Worm (Caenorhabditis elegans) whole organism, L1 larva: ENCODE measurements around the gene rnp-2.

Source experiments
- F16B12.6 ChIP-seq: fragments of 150-350 bp; optimal IDR thresholded peaks from 2 replicates; lab custom pipeline; 2014; ENCODE audit warnings: missing biosample characterization, missing genetic modification characterization
- Y116A8C.19 ChIP-seq: sonication (generic microtip); optimal IDR thresholded peaks from 2 replicates; lab custom pipeline; 2016; ENCODE audit warnings: missing compliant biosample characterization, missing genetic modification characterization, borderline replicate concordance
- aly-2 ChIP-seq: fragments of 150-350 bp; optimal IDR thresholded peaks from 2 replicates; lab custom pipeline; 2014; ENCODE audit warnings: missing biosample characterization, missing genetic modification characterization
- ama-1 ChIP-seq: fragments of 150-350 bp; optimal IDR thresholded peaks from 2 replicates; lab custom pipeline; 2014
- ceh-8 ChIP-seq: fragments of 200-800 bp; sonication (Bioruptor generic); optimal IDR thresholded peaks from 2 replicates; lab custom pipeline; 2018; ENCODE audit warnings: mild to moderate bottlenecking, missing genetic modification characterization, moderate library complexity, missing compliant biosample characterization
- ces-1 ChIP-seq: fragments of 150-350 bp; optimal IDR thresholded peaks from 2 replicates; lab custom pipeline; 2014; ENCODE audit warnings: missing biosample characterization, missing genetic modification reagents, missing genetic modification characterization
- efl-1 ChIP-seq, 4 experiments: fragments of 150-350 bp; optimal IDR thresholded peaks in 3 of 4; peaks in 1 of 4; 1 replicate in 1 of 4; 2 replicates in 3 of 4; lab custom pipeline; 2014; ENCODE audit warnings: missing biosample characterization in 2 of 4, missing genetic modification characterization in 2 of 4, missing genetic modification reagents in 2 of 4
- egl-27 ChIP-seq, 2 experiments: fragments of 150-350 bp in 1 of 2; sonication (generic microtip); optimal IDR thresholded peaks; 3 replicates each; lab custom pipeline; 2017 to 2018; ENCODE audit warnings: missing biosample characterization in 2 of 2, missing genetic modification characterization in 2 of 2, missing genetic modification reagents in 2 of 2
- elt-3 ChIP-seq, 6 experiments: fragments of 150-350 bp in 1 of 6; sonication (generic microtip); optimal IDR thresholded peaks; 2 replicates each; lab custom pipeline; 2017 to 2018; ENCODE audit warnings: missing biosample characterization in 6 of 6, missing genetic modification characterization in 6 of 6, inconsistent platforms in 1 of 6
- hlh-4 ChIP-seq: sonication (generic microtip); optimal IDR thresholded peaks from 2 replicates; lab custom pipeline; 2016; ENCODE audit warnings: mild to moderate bottlenecking, missing genetic modification characterization, missing compliant biosample characterization
- isw-1 ChIP-seq: fragments of 200-800 bp; sonication (Bioruptor generic); IDR thresholded peaks from 2 replicates; pipeline ENCODE4 v1.3.6; 2022; ENCODE audit warnings: missing genetic modification characterization, missing compliant biosample characterization
- mdl-1 ChIP-seq, 2 experiments: fragments of 150-350 bp; optimal IDR thresholded peaks; 2 replicates each; lab custom pipeline; 2014 to 2017; ENCODE audit warnings: missing biosample characterization in 2 of 2, missing genetic modification characterization in 2 of 2, inconsistent platforms in 1 of 2
- nhr-19 ChIP-seq: fragments of 200-800 bp; sonication (Bioruptor generic); conservative IDR thresholded peaks from 2 replicates; pipeline ENCODE4 v1.3.6; 2022; ENCODE audit warnings: missing genetic modification characterization, missing compliant biosample characterization
- nhr-47 ChIP-seq: sonication (generic microtip); optimal IDR thresholded peaks from 2 replicates; lab custom pipeline; 2016; ENCODE audit warnings: mild to moderate bottlenecking, missing genetic modification characterization, moderate library complexity, missing compliant biosample characterization
- nhr-90 ChIP-seq: sonication (generic microtip); optimal IDR thresholded peaks from 2 replicates; lab custom pipeline; 2016; ENCODE audit warnings: mild to moderate bottlenecking, missing genetic modification characterization, missing compliant biosample characterization; ENCODE audit not compliant: poor library complexity
- pag-3 ChIP-seq: sonication (generic microtip); optimal IDR thresholded peaks from 2 replicates; lab custom pipeline; 2017; ENCODE audit warnings: missing genetic modification characterization, mild to moderate bottlenecking, missing compliant biosample characterization, antibody characterized with exemption, borderline replicate concordance; ENCODE audit not compliant: insufficient read depth
- sox-4 ChIP-seq: sonication (generic microtip); optimal IDR thresholded peaks from 2 replicates; lab custom pipeline; 2016; ENCODE audit warnings: missing genetic modification characterization, missing compliant biosample characterization
- sup-37 ChIP-seq: fragments of 200-800 bp; sonication (Bioruptor generic); optimal IDR thresholded peaks from 2 replicates; lab custom pipeline; 2018; ENCODE audit warnings: mild to moderate bottlenecking, missing genetic modification characterization, missing compliant biosample characterization
- swsn-7 ChIP-seq: sonication (generic microtip); optimal IDR thresholded peaks from 2 replicates; lab custom pipeline; 2016; ENCODE audit warnings: missing genetic modification characterization, missing compliant biosample characterization
- unc-30 ChIP-seq: sonication (generic microtip); optimal IDR thresholded peaks from 2 replicates; lab custom pipeline; 2017; ENCODE audit warnings: missing biosample characterization, missing genetic modification characterization
- vab-15 ChIP-seq: sonication (generic microtip); optimal IDR thresholded peaks from 2 replicates; lab custom pipeline; 2017; ENCODE audit warnings: missing genotype, mild to moderate bottlenecking, missing genetic modification characterization, missing compliant biosample characterization

The rnp-2 gene

DNA sequence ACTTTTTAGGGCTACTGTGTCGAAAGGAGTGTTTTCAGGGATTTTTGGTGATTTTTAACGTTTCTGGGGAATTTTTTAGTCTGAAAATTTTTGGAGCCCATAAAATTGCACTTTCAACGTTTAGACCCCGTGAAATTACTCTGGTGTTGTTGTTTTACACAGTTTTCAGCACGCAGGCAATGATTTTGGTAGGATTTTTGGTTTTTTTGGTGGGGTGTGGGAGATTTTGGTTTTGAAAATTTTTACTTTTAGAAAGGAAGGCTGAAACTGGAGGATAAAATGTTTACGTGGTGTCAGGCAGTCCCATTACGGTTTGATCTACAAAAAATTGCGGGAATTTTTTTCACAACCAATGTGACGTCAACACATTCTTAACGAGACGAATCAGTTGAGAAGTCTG, 46.4 kb downstream of the rnp-2 start:
- TF ChIP-seq nhr-19 (GFP tag; lab: Robert Waterston, UW) (no peak), aly-2 (tag; lab: Kevin White, UChicago) (peak; percentile 29), ama-1 (lab: Kevin White, UChicago) (peak; percentile 17)
- TF ChIP-seq, all 84 proteins: peak for 2

- TF ChIP-seq nhr-90 (tag; lab: Kevin White, UChicago) = no peak
- TF ChIP-seq pag-3 (tag; lab: Kevin White, UChicago) = no peak
- no peak for TF ChIP-seq sup-37
- no peak for TF ChIP-seq mdl-1 (tag; optimal IDR thresholded peaks at IDR 0.05; lab: Kevin White, UChicago)
- TF ChIP-seq ceh-8 (GFP tag; lab: Kevin White, UChicago) = no peak
- TF ChIP-seq swsn-7 (tag; lab: Kevin White, UChicago) = no peak
- no peak for TF ChIP-seq vab-15 (tag; lab: Kevin White, UChicago)
- no peak for TF ChIP-seq F16B12.6
- TF ChIP-seq hlh-4 (tag; lab: Kevin White, UChicago) = no peak
- TF ChIP-seq unc-30 (tag; lab: Kevin White, UChicago) = no peak
- TF ChIP-seq isw-1 (GFP tag; lab: Robert Waterston, UW) = no peak
- no peak for TF ChIP-seq nhr-47 (tag; lab: Kevin White, UChicago)
- no peak for TF ChIP-seq elt-3 (tag; optimal IDR thresholded peaks at IDR 0.05; lab: Kevin White, UChicago)
- TF ChIP-seq sox-4 (tag; lab: Kevin White, UChicago) = no peak
- no peak for TF ChIP-seq egl-27 (tag; optimal IDR thresholded peaks at IDR 0.05; lab: Kevin White, UChicago)
- no peak for TF ChIP-seq ces-1 (GFP tag; lab: Kevin White, UChicago)
- no peak for TF ChIP-seq efl-1 (optimal IDR thresholded peaks at IDR 0.05; lab: Kevin White, UChicago)
- no peak for TF ChIP-seq efl-1 (GFP tag; optimal IDR thresholded peaks at IDR 0.05 in 1 of 2; lab: Kevin White, UChicago)
- TF ChIP-seq Y116A8C.19 (tag; lab: Kevin White, UChicago) = no peak
Observed at ce11 chrIV:4219983-4220382, 48.1 kb downstream of the rnp-2 start, which contains the start of gene F30B5.11. TSS of gene F30B5.11 (minus strand) at chrIV:4220083.
